Worm (Caenorhabditis elegans) whole organism, early embryonic: ENCODE data around the gene gcl-1.

Experiments used
- ama-1 ChIP-seq: fragments of 150-350 bp; optimal IDR thresholded peaks from 2 replicates; lab custom pipeline; 2014
- ceh-36 ChIP-seq: sonication (generic microtip); optimal IDR thresholded peaks from 2 replicates; lab custom pipeline; 2016; ENCODE audit warnings: missing genetic modification characterization, inconsistent platforms, missing compliant biosample characterization
- flt-1 ChIP-seq: fragments of 200-800 bp; sonication (Bioruptor generic); IDR thresholded peaks from 2 replicates; pipeline ENCODE4 v1.3.6; 2022; ENCODE audit warnings: missing genetic modification characterization, missing compliant biosample characterization
- hmbx-1 ChIP-seq: sonication (generic microtip); optimal IDR thresholded peaks from 2 replicates; lab custom pipeline; 2016; ENCODE audit warnings: mild to moderate bottlenecking, missing genetic modification characterization, missing compliant biosample characterization
- tra-4 ChIP-seq: sonication (generic microtip); optimal IDR thresholded peaks from 2 replicates; lab custom pipeline; 2017; ENCODE audit warnings: missing genetic modification characterization, missing compliant biosample characterization

- TF ChIP-seq ama-1 (no peak), hmbx-1 (tag; lab: Kevin White, UChicago) (no peak), flt-1 (GFP tag; lab: Robert Waterston, UW) (no peak), ceh-36 (tag; lab: Kevin White, UChicago) (no peak), tra-4 (no peak)
Observed at ce11 chrIV:13453509-13453908, 40.8 kb upstream of the gcl-1 start.
